Worm (Caenorhabditis elegans): ENCODE measurements around the gene F55C5.17.

ce11 chrV:12317894-12318553 lies 15.7 kb downstream of the F55C5.17 start, which contains the start of the genes R04F11.5 and R04F11.2:
- peak; percentile 83 for TF ChIP-seq snpc-1.3 (tag; optimal IDR thresholded peaks at IDR 0.05; ENCODE audit: insufficient read depth)
- TF ChIP-seq ztf-25 (GFP tag; IDR thresholded peaks at IDR 0.05) = no peak
- TF ChIP-seq F49E8.2 (tag; optimal IDR thresholded peaks at IDR 0.05; ENCODE audit: insufficient read depth) = peak; percentile 64
- no peak for TF ChIP-seq unc-130 (GFP tag; optimal IDR thresholded peaks at IDR 0.05)

Measured in whole organism, young adult.